Fruit fly (Drosophila melanogaster) whole organism, adult: ENCODE data around the gene Prat.

Experiments
- CG11617 ChIP-seq: fragments of 200-800 bp; sonication (Bioruptor generic); optimal IDR thresholded peaks from 2 replicates; lab custom pipeline; 2017; ENCODE audit warnings: mild to moderate bottlenecking, missing biosample characterization, missing genetic modification reagents, missing genetic modification characterization
- pad ChIP-seq: fragments of 200-800 bp; sonication (Bioruptor generic); optimal IDR thresholded peaks from 3 replicates; lab custom pipeline; 2017; ENCODE audit warnings: missing biosample characterization, missing genetic modification characterization, mild to moderate bottlenecking, moderate library complexity, missing genetic modification reagents
- tj ChIP-seq: fragments of 200-800 bp; sonication (Bioruptor generic); optimal IDR thresholded peaks from 3 replicates; lab custom pipeline; 2017; ENCODE audit warnings: missing biosample characterization, mild to moderate bottlenecking, missing genetic modification characterization, moderate library complexity

DNA sequence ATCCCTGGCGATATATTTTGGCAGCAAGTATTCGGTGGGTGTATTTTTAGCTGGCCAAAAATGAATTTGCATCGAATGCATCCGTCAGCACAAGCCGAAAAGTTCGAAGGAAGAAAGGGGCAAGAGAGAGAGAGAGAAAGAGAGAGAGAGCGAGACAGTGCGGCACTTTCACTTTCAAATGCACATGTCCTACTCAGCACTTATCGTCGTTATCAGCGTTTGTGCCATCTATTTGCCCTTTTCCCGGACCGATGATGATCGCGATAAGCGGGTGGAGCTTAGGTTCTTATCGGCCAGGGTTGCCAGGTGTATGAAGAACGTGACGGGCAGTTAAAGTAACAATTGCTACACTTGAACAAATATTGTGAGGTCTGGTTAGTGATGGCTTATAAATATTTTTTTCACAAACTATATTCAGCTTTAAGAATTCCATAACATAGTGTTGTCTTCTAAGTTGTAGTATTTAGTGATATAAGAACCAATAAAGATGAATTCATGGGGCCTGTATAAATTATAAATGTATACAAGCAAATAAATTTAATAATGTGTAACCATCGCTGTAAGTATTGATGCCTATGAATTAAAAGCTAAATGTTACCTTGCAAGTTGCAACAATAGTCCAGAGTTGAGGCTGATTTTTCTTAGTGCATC, 33.2 kb upstream of the Prat start:
- TF ChIP-seq pad = peak; percentile 16
- TF ChIP-seq CG11617 = peak; percentile 80
- peak; percentile 51 for TF ChIP-seq tj (GFP tag; lab: Kevin White, UChicago)
